Worm (Caenorhabditis elegans) whole organism, L3 larva: Measurements from ENCODE around the gene R06F6.12.

Experiments used
- R02D3.7 ChIP-seq: fragments of 150-350 bp; optimal IDR thresholded peaks from 2 replicates; lab custom pipeline; 2014; ENCODE audit warnings: missing biosample characterization, missing genetic modification characterization
- nfya-1 ChIP-seq: sonication (generic microtip); optimal IDR thresholded peaks from 2 replicates; lab custom pipeline; 2017; ENCODE audit warnings: missing genetic modification characterization, mild to moderate bottlenecking, missing compliant biosample characterization, antibody characterized with exemption, moderate library complexity; ENCODE audit not compliant: insufficient read depth
- nhr-76 ChIP-seq: fragments of 150-350 bp; sonication (generic microtip); optimal IDR thresholded peaks from 5 replicates; lab custom pipeline; 2014; ENCODE audit warnings: missing biosample characterization, missing genetic modification characterization
- unc-62 ChIP-seq: fragments of 150-350 bp; sonication (generic microtip); optimal IDR thresholded peaks from 4 replicates; lab custom pipeline; 2014; ENCODE audit warnings: missing biosample characterization, missing genetic modification reagents, missing genetic modification characterization
- zag-1 ChIP-seq: fragments of 150-350 bp; optimal IDR thresholded peaks from 2 replicates; lab custom pipeline; 2014; ENCODE audit warnings: missing biosample characterization, missing genetic modification characterization

- TF ChIP-seq nhr-76 (tag; lab: Kevin White, UChicago) (no peak), unc-62 (GFP tag; lab: Kevin White, UChicago) (no peak), nfya-1 (tag; lab: Kevin White, UChicago) (no peak), R02D3.7 (tag; lab: Kevin White, UChicago) (no peak), zag-1 (tag; lab: Kevin White, UChicago) (no peak)
Measured at ce11 chrII:10784248-10784647, 39.6 kb downstream of the R06F6.12 start.
